Worm (Caenorhabditis elegans): ENCODE data around the gene psf-1.
A peak's percentile ranks its signal among the peaks of the same experiment; 100 is the strongest.

psf-1 gene

DNA sequence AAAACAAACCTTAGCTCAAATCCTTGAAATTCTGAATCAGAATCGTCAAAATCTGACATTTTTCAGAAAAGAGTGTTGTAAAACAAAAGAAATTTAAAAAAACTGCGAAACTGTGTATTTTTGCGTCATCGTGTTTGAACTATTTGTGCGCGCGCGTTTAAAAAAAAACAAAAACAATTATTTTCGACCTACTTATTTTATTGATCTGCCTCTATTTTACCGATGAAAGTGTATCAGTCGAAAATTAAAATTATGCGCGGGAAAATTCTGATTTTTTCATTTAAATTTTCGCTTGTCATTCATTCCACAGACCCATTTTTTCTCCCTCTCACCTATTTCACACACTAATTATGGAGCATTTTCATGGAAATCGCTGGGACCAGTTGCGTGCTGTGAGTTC, 29.6 kb upstream of the psf-1 start, which contains the start of the genes C05C10.7 and C05C10.5:
TSS of gene C05C10.7 (minus strand) at position 95 of the 400 bp plus-strand sequence.
TSS of gene C05C10.5 (plus strand) at position 164 of the 400 bp plus-strand sequence.
- no peak for TF ChIP-seq lin-11 (tag; optimal IDR thresholded peaks at IDR 0.05)
- TF ChIP-seq nhr-12 (tag; optimal IDR thresholded peaks at IDR 0.05): no peak
- TF ChIP-seq blmp-1 (tag; optimal IDR thresholded peaks at IDR 0.05; ENCODE audit: insufficient read depth): no peak
- no peak for TF ChIP-seq elt-1 (tag; optimal IDR thresholded peaks at IDR 0.05)
- no peak for TF ChIP-seq crh-2 (tag; optimal IDR thresholded peaks at IDR 0.05)
- no peak for TF ChIP-seq sma-9 (GFP tag; optimal IDR thresholded peaks at IDR 0.05)
- no peak for TF ChIP-seq sma-9 (tag; optimal IDR thresholded peaks at IDR 0.05)
- TF ChIP-seq nhr-21 (tag; optimal IDR thresholded peaks at IDR 0.05): no peak
- no peak for TF ChIP-seq dmd-4 (tag; optimal IDR thresholded peaks at IDR 0.05)
- TF ChIP-seq F13H6.1 (tag; optimal IDR thresholded peaks at IDR 0.05): no peak
- no peak for TF ChIP-seq egl-27 (tag; optimal IDR thresholded peaks at IDR 0.05)

DNA sequence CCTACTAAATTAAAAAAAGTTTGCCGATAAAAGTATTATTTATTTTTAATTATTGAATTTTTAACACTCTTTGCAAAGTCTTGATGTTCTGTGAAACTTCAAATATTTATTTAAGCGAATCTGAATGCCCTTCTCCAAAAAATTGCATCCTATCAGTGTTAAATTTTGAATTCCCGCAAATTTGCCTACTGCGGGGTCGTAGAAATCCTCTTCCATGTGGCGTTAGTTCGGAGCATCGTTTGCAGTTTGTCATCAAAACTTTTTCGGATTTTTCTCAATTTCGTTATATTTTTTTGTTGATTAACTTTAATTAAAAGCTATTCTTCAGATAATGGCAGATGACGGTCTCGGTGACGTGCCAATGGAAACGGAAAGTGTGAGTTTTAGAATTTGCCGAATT, 28.0 kb upstream of the psf-1 start, which contains the start of gene ufd-3:
TSS of gene ufd-3 (plus strand) at position 324 of the 400 bp plus-strand sequence.
- TF ChIP-seq skn-1 (tag; optimal IDR thresholded peaks at IDR 0.05) (peak; percentile 56), unc-39 (tag; optimal IDR thresholded peaks at IDR 0.05) (no peak), mab-5 (tag; optimal IDR thresholded peaks at IDR 0.05) (peak; percentile 63), ama-1 (optimal IDR thresholded peaks at IDR 0.05) (peak; percentile 24), nhr-129 (tag; optimal IDR thresholded peaks at IDR 0.05) (peak; percentile 77), R02D3.7 (tag; optimal IDR thresholded peaks at IDR 0.05) (peak; percentile 47), ZK546.5 (tag; optimal IDR thresholded peaks at IDR 0.05) (no peak), alr-1 (tag; optimal IDR thresholded peaks at IDR 0.05) (no peak), nhr-11 (tag; optimal IDR thresholded peaks at IDR 0.05) (peak; percentile 16), unc-62 (GFP tag; optimal IDR thresholded peaks at IDR 0.05) (no peak), nhr-6 (tag; optimal IDR thresholded peaks at IDR 0.05) (peak; percentile 82), F13H6.1 (tag; optimal IDR thresholded peaks at IDR 0.05) (peak; percentile 84), lin-11 (tag; optimal IDR thresholded peaks at IDR 0.05) (peak; percentile 65), dmd-4 (tag; optimal IDR thresholded peaks at IDR 0.05) (no peak), gmeb-1 (tag; optimal IDR thresholded peaks at IDR 0.05) (peak; percentile 97), sma-3 (GFP tag; optimal IDR thresholded peaks at IDR 0.05) (peak; percentile 88), ztf-1 (GFP tag; conservative IDR thresholded peaks at IDR 0.05) (no peak), nhr-10 (tag; optimal IDR thresholded peaks at IDR 0.05) (no peak), elt-3 (tag; optimal IDR thresholded peaks at IDR 0.05) (no peak), C34F6.9 (tag; optimal IDR thresholded peaks at IDR 0.05) (peak; percentile 95), ceh-82 (tag; optimal IDR thresholded peaks at IDR 0.05) (no peak), nhr-21 (tag; optimal IDR thresholded peaks at IDR 0.05) (peak; percentile 68), sma-9 (GFP tag; optimal IDR thresholded peaks at IDR 0.05) (peak; percentile 91), sma-9 (tag; optimal IDR thresholded peaks at IDR 0.05) (no peak), snpc-4 (tag; optimal IDR thresholded peaks at IDR 0.05) (peak; percentile 66), mdl-1 (tag; optimal IDR thresholded peaks at IDR 0.05) (peak in 1 of 2 experiments; percentile 6), peb-1 (tag; optimal IDR thresholded peaks at IDR 0.05) (no peak), egl-27 (tag; optimal IDR thresholded peaks at IDR 0.05) (peak; percentile 72), fos-1 (tag; optimal IDR thresholded peaks at IDR 0.05) (peak; percentile 77), nhr-77 (tag; optimal IDR thresholded peaks at IDR 0.05) (no peak), ztf-11 (tag; optimal IDR thresholded peaks at IDR 0.05) (no peak), ceh-16 (tag; optimal IDR thresholded peaks at IDR 0.05) (no peak), blmp-1 (tag; optimal IDR thresholded peaks at IDR 0.05; ENCODE audit: insufficient read depth) (peak; percentile 18), crh-2 (tag; optimal IDR thresholded peaks at IDR 0.05) (peak; percentile 90), mbf-1 (tag; optimal IDR thresholded peaks at IDR 0.05) (no peak), nhr-25 (tag; optimal IDR thresholded peaks at IDR 0.05) (peak; percentile 82), zag-1 (tag; optimal IDR thresholded peaks at IDR 0.05) (peak; percentile 60), ztf-4 (tag; optimal IDR thresholded peaks at IDR 0.05) (peak; percentile 66), nhr-237 (tag; optimal IDR thresholded peaks at IDR 0.05) (no peak), nhr-23 (tag; optimal IDR thresholded peaks at IDR 0.05) (no peak), aly-2 (tag; optimal IDR thresholded peaks at IDR 0.05) (no peak), lin-13 (GFP tag; optimal IDR thresholded peaks at IDR 0.05) (peak; percentile 83), Y55F3AM.14 (GFP tag; optimal IDR thresholded peaks at IDR 0.05) (no peak), nhr-12 (tag; optimal IDR thresholded peaks at IDR 0.05) (no peak), unc-55 (GFP tag; optimal IDR thresholded peaks at IDR 0.05) (peak; percentile 88), lin-39 (tag; optimal IDR thresholded peaks at IDR 0.05) (no peak), elt-1 (tag; optimal IDR thresholded peaks at IDR 0.05) (no peak), sem-4 (tag; optimal IDR thresholded peaks at IDR 0.05) (peak; percentile 74), lsy-2 (tag; optimal IDR thresholded peaks at IDR 0.05) (peak; percentile 73 to 93)
